Fruit fly (Drosophila melanogaster) whole organism, embryonic: ENCODE measurements around the gene CG34429.

Experiments
- Atf3 ChIP-seq: fragments of 200-800 bp; sonication (Bioruptor generic); optimal IDR thresholded peaks from 3 replicates; lab custom pipeline; 2016; ENCODE audit warnings: missing biosample characterization, missing genetic modification characterization
- C15 ChIP-seq: fragments of 200-800 bp; sonication (Bioruptor generic); IDR thresholded peaks from 3 replicates; pipeline ENCODE4 v1.3.6; 2022; ENCODE audit warnings: missing biosample characterization, missing genetic modification characterization
- CG10431 ChIP-seq: fragments of 200-800 bp; sonication (Bioruptor generic); optimal IDR thresholded peaks from 3 replicates; lab custom pipeline; 2018; ENCODE audit warnings: missing biosample characterization, mild to moderate bottlenecking, missing genetic modification characterization
- CG10654 ChIP-seq: fragments of 200-800 bp; sonication (Bioruptor generic); optimal IDR thresholded peaks from 2 replicates; lab custom pipeline; 2016; ENCODE audit warnings: missing biosample characterization, missing genetic modification characterization
- CG10959 ChIP-seq: fragments of 200-800 bp; sonication (Bioruptor generic); IDR thresholded peaks from 2 replicates; pipeline ENCODE4 v1.3.6; 2022; ENCODE audit warnings: missing biosample characterization, missing genetic modification characterization
- CG12104 ChIP-seq: fragments of 200-800 bp; sonication (Bioruptor generic); optimal IDR thresholded peaks from 3 replicates; lab custom pipeline; 2016; ENCODE audit warnings: missing biosample characterization, missing genetic modification characterization
- CG14965 ChIP-seq: fragments of 200-800 bp; sonication (Bioruptor generic); optimal IDR thresholded peaks from 2 replicates; lab custom pipeline; 2016; ENCODE audit warnings: missing biosample characterization, missing genetic modification characterization, borderline replicate concordance
- CG16813 ChIP-seq: fragments of 200-800 bp; sonication (Bioruptor generic); IDR thresholded peaks from 3 replicates; pipeline ENCODE4 v1.3.6; 2022; ENCODE audit warnings: missing biosample characterization, missing genetic modification characterization; ENCODE audit not compliant: partially characterized antibody
- CG17328 ChIP-seq: fragments of 200-800 bp; sonication (Bioruptor generic); IDR thresholded peaks from 2 replicates; pipeline ENCODE4 v1.3.6; 2022; ENCODE audit warnings: missing biosample characterization, missing genetic modification characterization
- CG17361 ChIP-seq: fragments of 200-800 bp; sonication (Bioruptor generic); IDR thresholded peaks from 3 replicates; pipeline ENCODE4 v1.3.6; 2022; ENCODE audit warnings: missing biosample characterization, missing genetic modification characterization
- CG18262 ChIP-seq: fragments of 200-800 bp; optimal IDR thresholded peaks from 3 replicates; lab custom pipeline; 2019; ENCODE audit warnings: missing biosample characterization, mild to moderate bottlenecking, missing genetic modification characterization, moderate library complexity
- CG18764 ChIP-seq: fragments of 200-800 bp; sonication (Bioruptor generic); optimal IDR thresholded peaks from 3 replicates; lab custom pipeline; 2016; ENCODE audit warnings: missing biosample characterization, missing genetic modification characterization
- CG2116 ChIP-seq: fragments of 200-800 bp; sonication (Bioruptor generic); optimal IDR thresholded peaks from 3 replicates; lab custom pipeline; 2018; ENCODE audit warnings: missing biosample characterization, mild to moderate bottlenecking, missing genetic modification characterization
- CG31388 ChIP-seq: fragments of 200-800 bp; sonication (Bioruptor generic); optimal IDR thresholded peaks from 2 replicates; lab custom pipeline; 2016; ENCODE audit warnings: missing biosample characterization, missing genetic modification characterization
- CG34422 ChIP-seq: fragments of 200-800 bp; sonication (Bioruptor generic); IDR thresholded peaks from 3 replicates; pipeline ENCODE4 v1.3.6; 2022; ENCODE audit warnings: missing biosample characterization, missing genetic modification characterization
- CG4424 ChIP-seq: fragments of 200-800 bp; sonication (Bioruptor generic); optimal IDR thresholded peaks from 3 replicates; lab custom pipeline; 2016; ENCODE audit warnings: missing biosample characterization, missing genetic modification characterization
- CG6683 ChIP-seq: fragments of 200-800 bp; sonication (Bioruptor generic); optimal IDR thresholded peaks from 2 replicates; lab custom pipeline; 2017; ENCODE audit warnings: missing biosample characterization, mild to moderate bottlenecking, missing genetic modification characterization, missing genetic modification reagents
- CG7745 ChIP-seq: fragments of 200-800 bp; sonication (Bioruptor generic); optimal IDR thresholded peaks from 2 replicates; lab custom pipeline; 2018; ENCODE audit warnings: missing biosample characterization, mild to moderate bottlenecking, missing genetic modification characterization, moderate library complexity
- CG8359 ChIP-seq: fragments of 200-800 bp; sonication (Bioruptor generic); optimal IDR thresholded peaks from 2 replicates; lab custom pipeline; 2017; ENCODE audit warnings: missing biosample characterization, mild to moderate bottlenecking, missing genetic modification characterization, borderline replicate concordance
- CG9932 ChIP-seq: fragments of 200-800 bp; sonication (Bioruptor generic); IDR thresholded peaks from 2 replicates; pipeline ENCODE4 v1.3.6; 2022; ENCODE audit warnings: missing biosample characterization, missing genetic modification characterization
- Chrac-16 ChIP-seq: fragments of 200-800 bp; sonication (Bioruptor generic); optimal IDR thresholded peaks from 3 replicates; lab custom pipeline; 2016; ENCODE audit warnings: missing biosample characterization, missing genetic modification characterization
- D19A ChIP-seq: fragments of 200-800 bp; optimal IDR thresholded peaks from 3 replicates; lab custom pipeline; 2019; ENCODE audit warnings: missing biosample characterization, mild to moderate bottlenecking, missing genetic modification characterization, moderate library complexity
- Deaf1 ChIP-seq: fragments of 200-800 bp; optimal IDR thresholded peaks from 3 replicates; lab custom pipeline; 2019; ENCODE audit warnings: missing biosample characterization, mild to moderate bottlenecking, missing genetic modification characterization, moderate library complexity
- Ets65A ChIP-seq: fragments of 200-800 bp; sonication (Bioruptor generic); peaks from one replicate; lab custom pipeline; 2016; ENCODE audit warnings: missing biosample characterization, missing genetic modification characterization
- Hr51 ChIP-seq, 2 experiments: fragments of 200-800 bp; sonication (Bioruptor generic); optimal IDR thresholded peaks; 2 replicates in 1 of 2; 3 replicates in 1 of 2; lab custom pipeline; 2016 to 2018; ENCODE audit warnings: missing biosample characterization in 2 of 2, missing genetic modification characterization in 2 of 2, mild to moderate bottlenecking in 1 of 2, moderate library complexity in 1 of 2
- Jarid2 ChIP-seq: fragments of 200-800 bp; sonication (Bioruptor generic); optimal IDR thresholded peaks from 3 replicates; lab custom pipeline; 2017; ENCODE audit warnings: mild to moderate bottlenecking, missing biosample characterization, missing genetic modification reagents, missing genetic modification characterization
- Mes4 ChIP-seq: fragments of 200-800 bp; sonication (Bioruptor generic); optimal IDR thresholded peaks from 2 replicates; lab custom pipeline; 2016; ENCODE audit warnings: missing biosample characterization, missing genetic modification characterization
- PHDP ChIP-seq: fragments of 200-800 bp; sonication (Bioruptor generic); optimal IDR thresholded peaks from 3 replicates; lab custom pipeline; 2018; ENCODE audit warnings: missing biosample characterization, mild to moderate bottlenecking, missing genetic modification characterization, moderate library complexity
- Rx ChIP-seq: fragments of 200-800 bp; sonication (Bioruptor generic); IDR thresholded peaks from 2 replicates; pipeline ENCODE4 v1.3.6; 2022; ENCODE audit warnings: missing biosample characterization, missing genetic modification characterization
- Sox100B ChIP-seq: fragments of 200-800 bp; sonication (Bioruptor generic); optimal IDR thresholded peaks from 3 replicates; lab custom pipeline; 2018; ENCODE audit warnings: missing biosample characterization, mild to moderate bottlenecking, missing genetic modification characterization
- TFAM ChIP-seq: fragments of 200-800 bp; sonication (Bioruptor generic); optimal IDR thresholded peaks from 2 replicates; lab custom pipeline; 2017; ENCODE audit warnings: missing biosample characterization, missing genetic modification characterization, inconsistent platforms
- Taf1 ChIP-seq: fragments of 200-800 bp; sonication (Bioruptor generic); IDR thresholded peaks from 2 replicates; pipeline ENCODE4 v1.3.6; 2022; ENCODE audit warnings: missing biosample characterization, missing genetic modification characterization
- chn ChIP-seq: fragments of 200-800 bp; sonication (Bioruptor generic); optimal IDR thresholded peaks from 2 replicates; lab custom pipeline; 2016; ENCODE audit warnings: missing biosample characterization, missing genetic modification characterization
- ci ChIP-seq: fragments of 200-800 bp; sonication (Bioruptor generic); IDR thresholded peaks from 3 replicates; pipeline ENCODE4 v1.3.6; 2022; ENCODE audit warnings: missing biosample characterization, missing genetic modification characterization
- ewg ChIP-seq: fragments of 200-800 bp; sonication (Bioruptor generic); optimal IDR thresholded peaks from 3 replicates; lab custom pipeline; 2017; ENCODE audit warnings: mild to moderate bottlenecking, missing biosample characterization, missing genetic modification reagents, missing genetic modification characterization
- fd64A ChIP-seq: fragments of 200-800 bp; sonication (Bioruptor generic); optimal IDR thresholded peaks from 3 replicates; lab custom pipeline; 2018; ENCODE audit warnings: missing biosample characterization, mild to moderate bottlenecking, missing genetic modification characterization
- gfzf ChIP-seq: fragments of 200-800 bp; sonication (Bioruptor generic); optimal IDR thresholded peaks from 2 replicates; lab custom pipeline; 2016; ENCODE audit warnings: missing biosample characterization, mild to moderate bottlenecking, missing genetic modification characterization, moderate library complexity
- gro ChIP-seq: fragments of 200-800 bp; sonication (Bioruptor generic); optimal IDR thresholded peaks from 2 replicates; lab custom pipeline; 2016; ENCODE audit warnings: missing biosample characterization, missing genetic modification characterization
- ind ChIP-seq: fragments of 200-800 bp; sonication (Bioruptor generic); optimal IDR thresholded peaks from 3 replicates; lab custom pipeline; 2016; ENCODE audit warnings: missing biosample characterization, missing genetic modification characterization
- lola ChIP-seq, 3 experiments: fragments of >200 bp in 2 of 3; fragments of 200-800 bp in 1 of 3; sonication (Bioruptor generic) in 1 of 3; optimal IDR thresholded peaks; 2 replicates each; lab custom pipeline; 2017 to 2019; ENCODE audit warnings: missing biosample characterization in 3 of 3, missing genetic modification characterization in 3 of 3, mild to moderate bottlenecking in 1 of 3, moderate library complexity in 1 of 3
- p53 ChIP-seq: fragments of 200-800 bp; sonication (Bioruptor generic); optimal IDR thresholded peaks from 2 replicates; lab custom pipeline; 2016; ENCODE audit warnings: missing biosample characterization, missing genetic modification characterization
- pfk ChIP-seq: fragments of 200-800 bp; sonication (Bioruptor generic); optimal IDR thresholded peaks from 2 replicates; lab custom pipeline; 2018; ENCODE audit warnings: missing biosample characterization, mild to moderate bottlenecking, missing genetic modification characterization, moderate library complexity
- ranshi ChIP-seq: fragments of 200-800 bp; sonication (Bioruptor generic); IDR thresholded peaks from 2 replicates; pipeline ENCODE4 v1.3.6; 2022; ENCODE audit warnings: missing biosample characterization, missing genetic modification characterization
- repo ChIP-seq: fragments of 200-800 bp; sonication (Bioruptor generic); optimal IDR thresholded peaks from 2 replicates; lab custom pipeline; 2016; ENCODE audit warnings: missing biosample characterization, missing genetic modification characterization
- slbo ChIP-seq: fragments of 200-800 bp; sonication (Bioruptor generic); IDR thresholded peaks from 2 replicates; pipeline ENCODE4 v1.3.6; 2022; ENCODE audit warnings: missing biosample characterization, missing genetic modification characterization
- so ChIP-seq: fragments of 200-800 bp; sonication (Bioruptor generic); IDR thresholded peaks from 3 replicates; pipeline ENCODE4 v1.3.6; 2022; ENCODE audit warnings: missing biosample characterization, missing genetic modification characterization
- trh ChIP-seq: fragments of 200-800 bp; sonication (Bioruptor generic); optimal IDR thresholded peaks from 2 replicates; lab custom pipeline; 2016; ENCODE audit warnings: missing biosample characterization, missing genetic modification characterization
- yki ChIP-seq: fragments of >200 bp; optimal IDR thresholded peaks from 3 replicates; lab custom pipeline; 2018

CG34429 gene

DNA sequence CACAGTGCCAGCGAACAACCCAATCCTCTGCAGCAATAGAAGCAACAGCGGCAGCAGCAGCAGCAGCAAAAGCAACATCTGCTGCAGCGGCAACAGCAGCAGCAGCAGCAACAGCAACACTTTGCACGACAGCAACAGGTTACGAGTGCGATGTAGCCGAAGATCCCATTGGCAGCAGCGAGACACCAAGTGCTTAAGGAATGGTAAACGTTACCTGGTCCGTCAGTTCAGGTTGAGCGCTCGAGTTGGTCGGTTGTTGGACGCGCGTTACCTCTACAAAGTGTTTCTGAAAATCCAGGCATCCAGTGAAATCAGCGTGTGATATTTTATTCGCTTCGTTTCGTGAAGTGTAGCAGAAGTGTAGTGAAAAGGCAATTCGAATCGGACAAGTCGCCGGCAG, 34.1 kb upstream of the CG34429 start, which contains the start of gene CG17672 (continued):
- peak; percentile 63; the same call in 1 of the 3 replicates for TF ChIP-seq ci (GFP tag; lab: Robert Waterston, UW)
- no peak for TF ChIP-seq Sox100B (GFP tag; lab: Kevin White, UChicago)
- no peak for TF ChIP-seq CG9932 (GFP tag; lab: Robert Waterston, UW)

DNA sequence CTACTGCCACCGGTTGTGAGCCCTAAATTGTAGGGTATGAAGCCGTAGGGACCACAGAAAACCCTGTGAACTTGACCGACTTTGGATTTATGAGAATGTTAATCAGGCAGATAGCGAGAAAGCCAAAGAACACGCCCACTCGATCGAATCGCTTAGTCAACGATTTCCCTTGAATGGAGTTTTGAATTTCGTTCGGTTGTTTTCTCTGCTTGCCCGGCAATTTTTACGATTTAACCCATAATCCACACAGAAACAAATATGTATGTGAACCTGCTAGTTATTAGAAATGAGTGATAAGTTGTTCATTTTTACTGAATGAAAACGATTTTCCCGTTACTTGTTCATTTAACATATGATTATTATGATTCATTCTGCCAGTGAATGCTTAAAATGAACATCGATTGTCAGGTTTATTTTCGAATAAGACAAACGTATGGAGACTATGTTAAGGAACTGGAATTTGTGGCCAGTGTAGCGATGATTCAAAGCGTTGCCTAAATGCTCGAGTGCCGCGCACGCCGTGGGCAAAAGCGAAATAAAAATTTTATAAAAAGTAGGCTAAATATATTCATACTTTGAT, 32.7 kb upstream of the CG34429 start:
- no peak for TF ChIP-seq CG2116
- no peak for TF ChIP-seq fd64A
- no peak for TF ChIP-seq CG18764
- TF ChIP-seq Ets65A (GFP tag; lab: Kevin White, UChicago) = peak; percentile 79
- no peak for TF ChIP-seq CG10431 (GFP tag; lab: Kevin White, UChicago)
- no peak for TF ChIP-seq C15
- no peak for TF ChIP-seq CG12104
- no peak for TF ChIP-seq lola (GFP tag; optimal IDR thresholded peaks at IDR 0.05; lab: Kevin White, UChicago)
- no peak for TF ChIP-seq Taf1 (GFP tag; lab: Robert Waterston, UW)
- TF ChIP-seq ind (GFP tag; lab: Kevin White, UChicago) = peak; percentile 0
- no peak for TF ChIP-seq CG34422
- TF ChIP-seq Chrac-16 (GFP tag; lab: Kevin White, UChicago) = peak; percentile 12
- no peak for TF ChIP-seq pfk (GFP tag; lab: Kevin White, UChicago)
- TF ChIP-seq CG8359 (GFP tag; lab: Kevin White, UChicago) = no peak
- TF ChIP-seq repo (GFP tag; lab: Kevin White, UChicago) = no peak
- no peak for TF ChIP-seq CG6683 (GFP tag; lab: Kevin White, UChicago)
- TF ChIP-seq Deaf1 (tag; lab: Kevin White, UChicago) = no peak
- TF ChIP-seq PHDP (tag; lab: Kevin White, UChicago) = no peak
- TF ChIP-seq D19A = no peak
- peak; percentile 22; the same call in 1 of the 2 replicates for TF ChIP-seq slbo
- peak in 1 of 2 experiments; percentile 58 for TF ChIP-seq Hr51 (GFP tag; optimal IDR thresholded peaks at IDR 0.05; lab: Kevin White, UChicago)
- no peak for TF ChIP-seq Rx (GFP tag; lab: Robert Waterston, UW)
- TF ChIP-seq CG17328 (GFP tag; lab: Robert Waterston, UW) = no peak
- TF ChIP-seq so (GFP tag; lab: Robert Waterston, UW) = 0 out of 3 replicates have a peak, but pooled peaks have one; percentile 17
- TF ChIP-seq Jarid2 (GFP tag; lab: Kevin White, UChicago) = no peak
- no peak for TF ChIP-seq CG14965
- no peak for TF ChIP-seq gfzf (GFP tag; lab: Kevin White, UChicago)
- no peak for TF ChIP-seq chn (GFP tag; lab: Kevin White, UChicago)
- TF ChIP-seq ranshi (GFP tag; lab: Robert Waterston, UW) = no peak
- TF ChIP-seq CG10959 (GFP tag; lab: Robert Waterston, UW) = no peak
- TF ChIP-seq CG4424 (GFP tag; lab: Kevin White, UChicago) = no peak
- TF ChIP-seq CG16813 = no peak
- no peak for TF ChIP-seq CG10654 (GFP tag; lab: Kevin White, UChicago)
- TF ChIP-seq gro (GFP tag; lab: Kevin White, UChicago) = no peak
- no peak for TF ChIP-seq Atf3 (GFP tag; lab: Kevin White, UChicago)
- TF ChIP-seq Mes4 (GFP tag; lab: Kevin White, UChicago) = no peak
- TF ChIP-seq CG18262 (tag; lab: Kevin White, UChicago) = peak; percentile 25
- no peak for TF ChIP-seq ewg
- TF ChIP-seq trh (GFP tag; lab: Kevin White, UChicago) = no peak
- TF ChIP-seq yki (lab: Kevin White, UChicago) = no peak
- no peak for TF ChIP-seq CG7745 (tag; lab: Kevin White, UChicago)
- TF ChIP-seq p53 (GFP tag; lab: Kevin White, UChicago) = no peak
- TF ChIP-seq TFAM (GFP tag; lab: Kevin White, UChicago) = no peak
- 0 out of 3 replicates have a peak, but pooled peaks have one; percentile 35 for TF ChIP-seq CG17361 (GFP tag; lab: Robert Waterston, UW)
- TF ChIP-seq CG31388 (GFP tag; lab: Kevin White, UChicago) = no peak
